Worm (Caenorhabditis elegans) whole organism, young adult: ENCODE measurements around the gene C50F4.9.
A peak's percentile ranks its signal among the peaks of the same experiment; 100 is the strongest.

ENCODE experiments used
- F33H1.4 ChIP-seq: fragments of 200-800 bp; sonication (Bioruptor generic); IDR thresholded peaks from 2 replicates; pipeline ENCODE4 v1.3.6; 2022; ENCODE audit warnings: missing genetic modification reagents, missing genetic modification characterization, missing compliant biosample characterization
- F49E8.2 ChIP-seq: sonication (generic microtip); optimal IDR thresholded peaks from 3 replicates; lab custom pipeline; 2017; ENCODE audit warnings: missing genetic modification characterization, mild to moderate bottlenecking, missing compliant biosample characterization, antibody characterized with exemption, moderate library complexity; ENCODE audit not compliant: insufficient read depth
- F52B5.7 ChIP-seq: sonication (generic microtip); optimal IDR thresholded peaks from 2 replicates; lab custom pipeline; 2016; ENCODE audit warnings: mild to moderate bottlenecking, missing genetic modification characterization, missing compliant biosample characterization
- F55B11.4 ChIP-seq: sonication (generic microtip); optimal IDR thresholded peaks from 2 replicates; lab custom pipeline; 2016; ENCODE audit warnings: missing compliant biosample characterization, missing genetic modification characterization, borderline replicate concordance; ENCODE audit not compliant: insufficient read depth
- F57A8.1 ChIP-seq: fragments of 200-800 bp; sonication (Bioruptor generic); optimal IDR thresholded peaks from 2 replicates; lab custom pipeline; 2018; ENCODE audit warnings: mild to moderate bottlenecking, missing genetic modification characterization, moderate library complexity, missing compliant biosample characterization
- F57C9.4 ChIP-seq: sonication (generic microtip); optimal IDR thresholded peaks from 2 replicates; lab custom pipeline; 2017; ENCODE audit warnings: mild to moderate bottlenecking, missing genetic modification characterization, missing compliant biosample characterization
- K11D2.4 ChIP-seq: fragments of 200-800 bp; sonication (Bioruptor generic); IDR thresholded peaks from 2 replicates; pipeline ENCODE4 v1.3.6; 2022; ENCODE audit warnings: missing genetic modification reagents, missing genetic modification characterization, missing compliant biosample characterization
- K12H6.12 ChIP-seq: fragments of 200-800 bp; sonication (Bioruptor generic); optimal IDR thresholded peaks from 2 replicates; lab custom pipeline; 2018; ENCODE audit warnings: mild to moderate bottlenecking, missing genetic modification characterization, missing compliant biosample characterization
- T26A5.8 ChIP-seq: sonication (generic microtip); optimal IDR thresholded peaks from 2 replicates; lab custom pipeline; 2016; ENCODE audit warnings: missing genetic modification characterization, missing compliant biosample characterization
- ZK185.1 ChIP-seq: sonication (generic microtip); optimal IDR thresholded peaks from 2 replicates; lab custom pipeline; 2016; ENCODE audit warnings: mild to moderate bottlenecking, missing genetic modification characterization, missing compliant biosample characterization; ENCODE audit not compliant: poor library complexity, severe bottlenecking
- ama-1 ChIP-seq, 3 experiments: fragments of 150-350 bp in 1 of 3; sonication (generic microtip) in 2 of 3; optimal IDR thresholded peaks; 2 replicates each; lab custom pipeline; 2014 to 2018; ENCODE audit warnings: missing biosample characterization in 2 of 3, missing genetic modification characterization in 2 of 3, missing genetic modification reagents in 2 of 3
- atf-7 ChIP-seq: sonication (generic microtip); optimal IDR thresholded peaks from 2 replicates; lab custom pipeline; 2017; ENCODE audit warnings: mild to moderate bottlenecking, missing genetic modification characterization, missing compliant biosample characterization
- attf-3 ChIP-seq: fragments of 200-800 bp; sonication (Bioruptor generic); conservative IDR thresholded peaks from 2 replicates; pipeline ENCODE4 v1.3.6; 2022; ENCODE audit warnings: missing genetic modification reagents, missing genetic modification characterization, missing compliant biosample characterization
- attf-5 ChIP-seq: fragments of 200-800 bp; sonication (Bioruptor generic); optimal IDR thresholded peaks from 2 replicates; lab custom pipeline; 2018; ENCODE audit warnings: mild to moderate bottlenecking, missing genetic modification characterization, missing compliant biosample characterization
- bed-2 ChIP-seq: fragments of 200-800 bp; sonication (Bioruptor generic); IDR thresholded peaks from 2 replicates; pipeline ENCODE4 v1.3.6; 2022; ENCODE audit warnings: missing genetic modification reagents, missing genetic modification characterization, missing compliant biosample characterization
- cebp-2 ChIP-seq: fragments of 200-800 bp; sonication (Bioruptor generic); IDR thresholded peaks from 2 replicates; pipeline ENCODE4 v1.3.6; 2022; ENCODE audit warnings: missing genetic modification characterization, missing compliant biosample characterization
- ceh-40 ChIP-seq: fragments of 200-800 bp; sonication (Bioruptor generic); IDR thresholded peaks from 2 replicates; pipeline ENCODE4 v1.3.6; 2022; ENCODE audit warnings: missing genetic modification characterization, missing compliant biosample characterization
- ceh-79 ChIP-seq: sonication (generic microtip); optimal IDR thresholded peaks from 2 replicates; lab custom pipeline; 2017; ENCODE audit warnings: mild to moderate bottlenecking, missing genetic modification characterization, missing compliant biosample characterization
- dox-1 ChIP-seq: fragments of 200-800 bp; sonication (Bioruptor generic); IDR thresholded peaks from 2 replicates; pipeline ENCODE4 v1.3.6; 2022; ENCODE audit warnings: missing genetic modification reagents, missing genetic modification characterization, missing compliant biosample characterization
- egl-18 ChIP-seq: fragments of 200-800 bp; sonication (Bioruptor generic); IDR thresholded peaks from 2 replicates; pipeline ENCODE4 v1.3.6; 2022; ENCODE audit warnings: missing genetic modification reagents, missing genetic modification characterization, missing compliant biosample characterization
- ekl-4 ChIP-seq: fragments of 200-800 bp; sonication (Bioruptor generic); IDR thresholded peaks from 2 replicates; pipeline ENCODE4 v1.3.6; 2022; ENCODE audit warnings: missing genetic modification reagents, missing genetic modification characterization, missing compliant biosample characterization
- gei-17 ChIP-seq: fragments of 200-800 bp; sonication (Bioruptor generic); optimal IDR thresholded peaks from 2 replicates; lab custom pipeline; 2018; ENCODE audit warnings: mild to moderate bottlenecking, missing genetic modification characterization, missing compliant biosample characterization
- hlh-12 ChIP-seq: sonication (generic microtip); optimal IDR thresholded peaks from 2 replicates; lab custom pipeline; 2016; ENCODE audit warnings: missing genetic modification characterization, missing compliant biosample characterization
- hmg-1.2 ChIP-seq: fragments of 200-800 bp; sonication (Bioruptor generic); IDR thresholded peaks from 2 replicates; pipeline ENCODE4 v1.3.6; 2022; ENCODE audit warnings: missing genetic modification reagents, missing genetic modification characterization, missing compliant biosample characterization
- hmg-20 ChIP-seq: fragments of 200-800 bp; sonication (Bioruptor generic); IDR thresholded peaks from 2 replicates; pipeline ENCODE4 v1.3.6; 2022; ENCODE audit warnings: missing genetic modification reagents, missing genetic modification characterization, missing compliant biosample characterization
- lag-1 ChIP-seq: fragments of 200-800 bp; sonication (Bioruptor generic); IDR thresholded peaks from 2 replicates; pipeline ENCODE4 v1.3.6; 2022; ENCODE audit warnings: missing genetic modification reagents, missing genetic modification characterization, missing compliant biosample characterization
- let-526 ChIP-seq: fragments of 200-800 bp; sonication (Bioruptor generic); IDR thresholded peaks from 2 replicates; pipeline ENCODE4 v1.3.6; 2022; ENCODE audit warnings: missing genetic modification reagents, missing genetic modification characterization, missing compliant biosample characterization
- let-607 ChIP-seq, 2 experiments: fragments of 200-800 bp in 1 of 2; sonication (Bioruptor generic) in 1 of 2; sonication (generic microtip) in 1 of 2; optimal IDR thresholded peaks; 2 replicates each; lab custom pipeline; 2016 to 2018; ENCODE audit warnings: mild to moderate bottlenecking in 2 of 2, missing compliant biosample characterization in 2 of 2, missing genetic modification characterization in 2 of 2, moderate library complexity in 2 of 2, missing genotype in 1 of 2
- lir-1 ChIP-seq: fragments of 200-800 bp; sonication (Bioruptor generic); conservative IDR thresholded peaks from 2 replicates; pipeline ENCODE4 v1.3.6; 2022; ENCODE audit warnings: missing genetic modification reagents, missing genetic modification characterization, missing compliant biosample characterization
- lsl-1 ChIP-seq: fragments of 200-800 bp; sonication (Bioruptor generic); optimal IDR thresholded peaks from 2 replicates; lab custom pipeline; 2018; ENCODE audit warnings: mild to moderate bottlenecking, missing genetic modification characterization, moderate library complexity, missing compliant biosample characterization
- madf-10 ChIP-seq: sonication (generic microtip); optimal IDR thresholded peaks from 2 replicates; lab custom pipeline; 2016; ENCODE audit warnings: mild to moderate bottlenecking, missing genetic modification characterization, missing compliant biosample characterization
- madf-3 ChIP-seq: fragments of 200-800 bp; sonication (Bioruptor generic); IDR thresholded peaks from 2 replicates; pipeline ENCODE4 v1.3.6; 2022; ENCODE audit warnings: missing genetic modification reagents, missing genetic modification characterization, missing compliant biosample characterization
- madf-6 ChIP-seq: fragments of 200-800 bp; sonication (Bioruptor generic); IDR thresholded peaks from 2 replicates; pipeline ENCODE4 v1.3.6; 2022; ENCODE audit warnings: missing genetic modification reagents, missing genetic modification characterization, missing compliant biosample characterization
- madf-8 ChIP-seq: fragments of 200-800 bp; sonication (Bioruptor generic); conservative IDR thresholded peaks from 2 replicates; pipeline ENCODE4 v1.3.6; 2022; ENCODE audit warnings: missing genetic modification reagents, missing genetic modification characterization, missing compliant biosample characterization
- nhr-120 ChIP-seq: fragments of 200-800 bp; sonication (Bioruptor generic); IDR thresholded peaks from 2 replicates; pipeline ENCODE4 v1.3.6; 2022; ENCODE audit warnings: missing genetic modification characterization, missing compliant biosample characterization
- nhr-179 ChIP-seq: sonication (generic microtip); optimal IDR thresholded peaks from 2 replicates; lab custom pipeline; 2016; ENCODE audit warnings: mild to moderate bottlenecking, missing genetic modification characterization, missing compliant biosample characterization
- nhr-27 ChIP-seq: fragments of 200-800 bp; sonication (Bioruptor generic); optimal IDR thresholded peaks from 2 replicates; lab custom pipeline; 2018; ENCODE audit warnings: mild to moderate bottlenecking, missing genetic modification characterization, moderate library complexity, missing compliant biosample characterization
- nhr-90 ChIP-seq: sonication (generic microtip); optimal IDR thresholded peaks from 2 replicates; lab custom pipeline; 2016; ENCODE audit warnings: missing genotype, mild to moderate bottlenecking, missing genetic modification characterization, missing compliant biosample characterization
- pha-4 ChIP-seq: fragments of 150-350 bp; sonication (generic microtip); optimal IDR thresholded peaks from 2 replicates; lab custom pipeline; 2014; ENCODE audit warnings: missing biosample characterization, missing genetic modification reagents, missing genetic modification characterization
- rec-8 ChIP-seq, 2 experiments: sonication (generic microtip); optimal IDR thresholded peaks; 2 replicates each; lab custom pipeline; 2016; ENCODE audit warnings: mild to moderate bottlenecking in 2 of 2, missing genetic modification characterization in 2 of 2, missing genetic modification reagents in 2 of 2, missing genotype in 2 of 2, missing biosample characterization in 1 of 2, missing compliant biosample characterization in 1 of 2, moderate library complexity in 1 of 2
- rpc-1 ChIP-seq, 2 experiments: fragments of 150-350 bp in 1 of 2; sonication (generic microtip) in 1 of 2; optimal IDR thresholded peaks; 2 replicates each; lab custom pipeline; 2014 to 2018; ENCODE audit warnings: missing biosample characterization in 1 of 2, missing genetic modification characterization in 1 of 2, missing genetic modification reagents in 1 of 2, missing genotype in 1 of 2
- snpc-3.4 ChIP-seq: sonication (generic microtip); optimal IDR thresholded peaks from 2 replicates; lab custom pipeline; 2017; ENCODE audit warnings: missing genetic modification characterization, mild to moderate bottlenecking, missing compliant biosample characterization, antibody characterized with exemption, moderate library complexity, missing genotype, missing genetic modification reagents
- sptf-2 ChIP-seq: fragments of 200-800 bp; sonication (Bioruptor generic); optimal IDR thresholded peaks from 2 replicates; lab custom pipeline; 2018; ENCODE audit warnings: mild to moderate bottlenecking, missing genetic modification characterization, missing compliant biosample characterization
- unc-130 ChIP-seq: sonication (generic microtip); optimal IDR thresholded peaks from 2 replicates; lab custom pipeline; 2016; ENCODE audit warnings: missing genetic modification reagents, missing genetic modification characterization, missing compliant biosample characterization
- unc-62 ChIP-seq: fragments of 150-350 bp; optimal IDR thresholded peaks from 2 replicates; lab custom pipeline; 2014; ENCODE audit warnings: missing biosample characterization, missing genetic modification reagents, missing genetic modification characterization
- xnd-1 ChIP-seq: sonication (generic microtip); optimal IDR thresholded peaks from 2 replicates; lab custom pipeline; 2016; ENCODE audit warnings: missing genotype, missing genetic modification reagents, missing genetic modification characterization, missing compliant biosample characterization
- ztf-18 ChIP-seq: sonication (generic microtip); optimal IDR thresholded peaks from 2 replicates; lab custom pipeline; 2016; ENCODE audit warnings: missing genotype, mild to moderate bottlenecking, missing genetic modification characterization, missing compliant biosample characterization
- ztf-26 ChIP-seq: sonication (generic microtip); optimal IDR thresholded peaks from 2 replicates; lab custom pipeline; 2017; ENCODE audit warnings: missing genetic modification characterization, missing compliant biosample characterization

The C50F4.9 gene

ce11 chrV:9549459-9549858 is 25.5 kb upstream of the C50F4.9 start, which contains the start of gene nstp-10:
Gene nstp-10 (minus strand): TSS chrV:9549836.
- no peak for TF ChIP-seq ztf-26 (tag; lab: Kevin White, UChicago)
- no peak for TF ChIP-seq hmg-20 (GFP tag; lab: Robert Waterston, UW)
- no peak for TF ChIP-seq F52B5.7 (tag; lab: Kevin White, UChicago)
- no peak for TF ChIP-seq unc-62 (GFP tag; lab: Kevin White, UChicago)
- peak; percentile 69 for TF ChIP-seq hmg-1.2 (GFP tag; lab: Robert Waterston, UW)
- TF ChIP-seq sptf-2 (GFP tag; lab: Kevin White, UChicago): peak; percentile 50
- no peak for TF ChIP-seq nhr-179 (tag; lab: Kevin White, UChicago)
- TF ChIP-seq lir-1: peak; percentile 71
- peak; percentile 79 for TF ChIP-seq ekl-4 (GFP tag; lab: Robert Waterston, UW)
- TF ChIP-seq madf-6 (GFP tag; lab: Robert Waterston, UW): peak; percentile 97
- peak; percentile 91 for TF ChIP-seq madf-3 (GFP tag; lab: Robert Waterston, UW)
- TF ChIP-seq nhr-120 (GFP tag; lab: Robert Waterston, UW): no peak
- no peak for TF ChIP-seq gei-17 (GFP tag; lab: Kevin White, UChicago)
- peak; percentile 91 for TF ChIP-seq madf-8
- peak in 1 of 2 experiments; percentile 51 for TF ChIP-seq rec-8 (tag; optimal IDR thresholded peaks at IDR 0.05; lab: Kevin White, UChicago)
- TF ChIP-seq F33H1.4 (GFP tag; lab: Robert Waterston, UW): peak; percentile 74
- no peak for TF ChIP-seq ceh-79 (tag; lab: Kevin White, UChicago)
- peak; percentile 91 for TF ChIP-seq xnd-1 (tag; lab: Kevin White, UChicago)
- TF ChIP-seq nhr-27 (tag; lab: Kevin White, UChicago): no peak
- TF ChIP-seq let-607 (tag; optimal IDR thresholded peaks at IDR 0.05; lab: Kevin White, UChicago): no peak
- peak; percentile 62; the same call in 1 of the 2 replicates for TF ChIP-seq bed-2 (GFP tag; lab: Robert Waterston, UW)
- TF ChIP-seq attf-5: peak; percentile 70
- TF ChIP-seq pha-4 (tag; lab: Kevin White, UChicago): no peak
- no peak for TF ChIP-seq F55B11.4 (tag; lab: Kevin White, UChicago)
- TF ChIP-seq attf-3 (GFP tag; lab: Robert Waterston, UW): 0 out of 2 replicates have a peak, but pooled peaks have one; percentile 43
- TF ChIP-seq rpc-1 (optimal IDR thresholded peaks at IDR 0.05; lab: Kevin White, UChicago): no peak
- TF ChIP-seq rpc-1 (tag; optimal IDR thresholded peaks at IDR 0.05; lab: Kevin White, UChicago): no peak
- no peak for TF ChIP-seq F57A8.1
- no peak for TF ChIP-seq K12H6.12 (tag; lab: Kevin White, UChicago)
- no peak for TF ChIP-seq egl-18
- no peak for TF ChIP-seq ceh-40 (GFP tag; lab: Robert Waterston, UW)
- TF ChIP-seq F57C9.4 (tag; lab: Kevin White, UChicago): no peak
- TF ChIP-seq T26A5.8 (tag; lab: Kevin White, UChicago): no peak
- peak; percentile 97 for TF ChIP-seq dox-1 (GFP tag; lab: Robert Waterston, UW)
- TF ChIP-seq nhr-90: no peak
- TF ChIP-seq hlh-12: no peak
- no peak for TF ChIP-seq K11D2.4 (GFP tag; lab: Robert Waterston, UW)
- no peak for TF ChIP-seq lag-1 (GFP tag; lab: Robert Waterston, UW)
- TF ChIP-seq ztf-18 (tag; lab: Kevin White, UChicago): peak; percentile 85
- TF ChIP-seq cebp-2 (GFP tag; lab: Robert Waterston, UW): no peak
- peak; percentile 91 for TF ChIP-seq F49E8.2 (tag; lab: Kevin White, UChicago)
- no peak for TF ChIP-seq let-526 (GFP tag; lab: Robert Waterston, UW)
- peak; percentile 49 for TF ChIP-seq ZK185.1 (tag; lab: Kevin White, UChicago)
- TF ChIP-seq unc-130 (GFP tag; lab: Kevin White, UChicago): peak; percentile 89
- no peak for TF ChIP-seq ama-1 (optimal IDR thresholded peaks at IDR 0.05; lab: Kevin White, UChicago)
- no peak for TF ChIP-seq ama-1 (GFP tag; optimal IDR thresholded peaks at IDR 0.05; lab: Kevin White, UChicago)
- TF ChIP-seq snpc-3.4 (tag; lab: Kevin White, UChicago): peak; percentile 88
- no peak for TF ChIP-seq atf-7 (tag; lab: Kevin White, UChicago)
- no peak for TF ChIP-seq madf-10 (tag; lab: Kevin White, UChicago)
- TF ChIP-seq lsl-1 (GFP tag; lab: Kevin White, UChicago): peak; percentile 98
